Worm (Caenorhabditis elegans): ENCODE results near the gene Y64G10A.1.
A peak's percentile ranks its signal among the peaks of the same experiment; 100 is the strongest.

Y64G10A.1 gene

ce11 chrIV:14272561-14272960 is 33.7 kb upstream of the Y64G10A.1 start:
- TF ChIP-seq K02D7.2 (tag; optimal IDR thresholded peaks at IDR 0.05) (no peak), unc-86 (tag; optimal IDR thresholded peaks at IDR 0.05) (no peak), ceh-45 (GFP tag; IDR thresholded peaks at IDR 0.05) (no peak), lim-6 (tag; optimal IDR thresholded peaks at IDR 0.05) (no peak), ceh-31 (tag; optimal IDR thresholded peaks at IDR 0.05) (peak; percentile 53), sox-2 (GFP tag; IDR thresholded peaks at IDR 0.05) (no peak), tbx-7 (tag; optimal IDR thresholded peaks at IDR 0.05) (no peak), ceh-6 (GFP tag; optimal IDR thresholded peaks at IDR 0.05) (no peak), ahr-1 (tag; optimal IDR thresholded peaks at IDR 0.05) (no peak), ama-1 (optimal IDR thresholded peaks at IDR 0.05) (no peak), ref-2 (tag; optimal IDR thresholded peaks at IDR 0.05) (no peak), ceh-24 (tag; optimal IDR thresholded peaks at IDR 0.05) (no peak), tbx-2 (tag; optimal IDR thresholded peaks at IDR 0.05) (peak; percentile 11), unc-42 (tag; optimal IDR thresholded peaks at IDR 0.05) (peak; percentile 56), pqm-1 (tag; optimal IDR thresholded peaks at IDR 0.05) (no peak), zip-5 (tag; optimal IDR thresholded peaks at IDR 0.05) (no peak), fkh-6 (tag; optimal IDR thresholded peaks at IDR 0.05) (no peak), sdc-2 (tag; optimal IDR thresholded peaks at IDR 0.05) (peak; percentile 1), ceh-48 (tag; optimal IDR thresholded peaks at IDR 0.05) (no peak)

- TF ChIP-seq elt-4 (tag; optimal IDR thresholded peaks at IDR 0.05) = no peak
- TF ChIP-seq F13H6.1 (tag; optimal IDR thresholded peaks at IDR 0.05) = no peak
- no peak for TF ChIP-seq dve-1 (tag; optimal IDR thresholded peaks at IDR 0.05)
- TF ChIP-seq rnt-1 (tag; optimal IDR thresholded peaks at IDR 0.05) = no peak
- no peak for TF ChIP-seq gmeb-2 (tag; optimal IDR thresholded peaks at IDR 0.05)
- no peak for TF ChIP-seq nhr-11 (tag; optimal IDR thresholded peaks at IDR 0.05)
- no peak for TF ChIP-seq ahr-1 (tag; optimal IDR thresholded peaks at IDR 0.05)
- no peak for TF ChIP-seq ceh-2 (tag; optimal IDR thresholded peaks at IDR 0.05)
- TF ChIP-seq ceh-48 (tag; optimal IDR thresholded peaks at IDR 0.05) = no peak
Measured at ce11 chrIV:14269932-14270331, 31.1 kb upstream of the Y64G10A.1 start.

ce11 chrIV:14268882-14269281 is 30.0 kb upstream of the Y64G10A.1 start:
- TF ChIP-seq ceh-48 (tag; optimal IDR thresholded peaks at IDR 0.05) (no peak), K02D7.2 (tag; optimal IDR thresholded peaks at IDR 0.05) (no peak), ceh-34 (tag; optimal IDR thresholded peaks at IDR 0.05) (no peak), ceh-31 (tag; optimal IDR thresholded peaks at IDR 0.05) (no peak), dve-1 (tag; optimal IDR thresholded peaks at IDR 0.05) (no peak), ttx-3 (tag; optimal IDR thresholded peaks at IDR 0.05) (no peak), fax-1 (tag; optimal IDR thresholded peaks at IDR 0.05) (no peak)

DNA sequence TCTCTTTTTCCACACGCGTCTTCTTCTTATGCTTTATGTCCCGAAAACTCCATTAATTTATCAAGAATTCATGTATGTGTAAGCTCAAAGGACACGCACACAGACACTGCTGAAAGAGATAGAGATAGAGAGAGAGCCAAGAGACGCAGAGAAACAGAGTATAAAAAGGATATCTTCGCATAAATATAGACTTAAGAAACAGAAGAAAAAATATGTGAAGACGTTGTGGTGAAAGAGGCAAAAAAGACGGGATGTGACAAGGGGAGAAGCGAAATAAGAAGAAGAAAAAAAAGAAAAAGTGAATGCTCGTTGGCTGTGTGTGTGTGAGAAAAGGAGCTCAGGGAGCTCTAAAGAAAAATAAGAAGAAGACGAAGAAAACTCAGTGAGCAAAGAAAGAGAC is 21.9 kb upstream of the Y64G10A.1 start:
- TF ChIP-seq unc-55 (GFP tag; optimal IDR thresholded peaks at IDR 0.05) = peak; percentile 0
- peak; percentile 18 for TF ChIP-seq ceh-31 (tag; optimal IDR thresholded peaks at IDR 0.05)
- TF ChIP-seq nfya-1 (tag; optimal IDR thresholded peaks at IDR 0.05) = peak; percentile 18
- TF ChIP-seq unc-42 (tag; optimal IDR thresholded peaks at IDR 0.05) = peak; percentile 66
- TF ChIP-seq K09A11.1 (tag; optimal IDR thresholded peaks at IDR 0.05; ENCODE audit: insufficient read depth) = no peak
- peak; percentile 30 for TF ChIP-seq ceh-18 (tag; optimal IDR thresholded peaks at IDR 0.05)
- no peak for TF ChIP-seq elt-2 (tag; optimal IDR thresholded peaks at IDR 0.05)

DNA sequence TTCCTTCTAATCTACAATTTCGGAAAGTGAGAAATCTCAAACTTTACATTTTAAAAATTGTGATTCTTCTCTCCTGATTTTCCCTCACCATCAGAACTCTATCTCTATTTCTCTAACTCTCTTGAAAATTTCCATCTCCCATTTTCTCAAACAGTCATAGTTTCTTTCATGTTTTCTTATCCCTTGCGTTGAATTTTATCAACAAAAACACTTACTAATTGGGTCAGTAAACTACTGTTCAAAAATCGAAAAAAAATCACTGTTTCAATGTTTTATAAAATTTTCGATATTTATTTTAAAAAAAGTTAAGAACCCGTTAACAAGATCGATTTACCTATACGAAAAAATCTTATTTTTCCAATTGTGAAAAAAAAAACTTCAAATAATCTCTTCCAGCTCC is 20.3 kb upstream of the Y64G10A.1 start:
- TF ChIP-seq hlh-6 (tag; optimal IDR thresholded peaks at IDR 0.05) (no peak), pha-4 (tag; optimal IDR thresholded peaks at IDR 0.05) (no peak), pat-9 (tag; optimal IDR thresholded peaks at IDR 0.05) (no peak), lin-11 (tag; optimal IDR thresholded peaks at IDR 0.05) (no peak), fkh-10 (GFP tag; optimal IDR thresholded peaks at IDR 0.05) (no peak), ceh-45 (GFP tag; IDR thresholded peaks at IDR 0.05) (no peak), eyg-1 (tag; optimal IDR thresholded peaks at IDR 0.05) (no peak), dmd-4 (tag; optimal IDR thresholded peaks at IDR 0.05; ENCODE audit: borderline replicate concordance) (no peak), madf-2 (tag; optimal IDR thresholded peaks at IDR 0.05) (no peak), pag-3 (tag; optimal IDR thresholded peaks at IDR 0.05; ENCODE audit: borderline replicate concordance) (no peak), ceh-19 (GFP tag; optimal IDR thresholded peaks at IDR 0.05) (no peak), ceh-2 (tag; optimal IDR thresholded peaks at IDR 0.05) (no peak)
